Worm (Caenorhabditis elegans): Measurements from ENCODE around the gene C55A1.1.

DNA sequence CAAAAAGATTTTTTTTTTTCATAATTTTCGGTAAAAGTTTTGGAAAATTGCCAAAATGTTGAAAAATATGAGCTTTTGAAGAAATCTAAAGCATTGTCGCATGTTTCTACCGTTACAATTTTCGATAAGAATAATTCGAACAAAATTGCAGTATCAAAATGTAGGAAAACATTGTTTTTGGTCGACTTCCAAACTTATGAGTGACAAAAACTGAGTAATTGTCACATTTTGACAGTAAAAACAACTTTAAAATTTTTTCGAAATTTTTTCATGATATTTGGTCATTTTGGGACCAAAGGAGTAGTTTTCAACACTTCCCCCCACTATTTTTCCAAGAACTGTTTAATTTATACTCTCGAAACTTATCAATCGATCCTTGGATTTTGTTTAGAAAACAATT lies 27.0 kb upstream of the C55A1.1 start, which contains the start of gene fbxa-139:
- TF ChIP-seq efl-3 (GFP tag; optimal IDR thresholded peaks at IDR 0.05) = no peak
- no peak for TF ChIP-seq egl-13 (tag; optimal IDR thresholded peaks at IDR 0.05)
- no peak for TF ChIP-seq elt-2 (tag; optimal IDR thresholded peaks at IDR 0.05)
- no peak for TF ChIP-seq C16A3.4 (tag; optimal IDR thresholded peaks at IDR 0.05)
- no peak for TF ChIP-seq nhr-237 (tag; optimal IDR thresholded peaks at IDR 0.05)
